Fruit fly (Drosophila melanogaster) whole organism, embryonic: Measurements from ENCODE around the gene CG5776.

Source experiments
- ATbp ChIP-seq: fragments of 200-800 bp; sonication (Bioruptor generic); optimal IDR thresholded peaks from 2 replicates; lab custom pipeline; 2017; ENCODE audit warnings: missing biosample characterization, mild to moderate bottlenecking, missing genetic modification characterization, missing genetic modification reagents
- Antp ChIP-seq: fragments of 200-800 bp; sonication (Bioruptor generic); optimal IDR thresholded peaks from 3 replicates; lab custom pipeline; 2016; ENCODE audit warnings: missing biosample characterization, missing genetic modification characterization
- CG12942 ChIP-seq: fragments of 200-800 bp; sonication (Bioruptor generic); optimal IDR thresholded peaks from 3 replicates; lab custom pipeline; 2016; ENCODE audit warnings: missing biosample characterization, missing genetic modification characterization
- CG13775 ChIP-seq: fragments of 200-800 bp; sonication (Bioruptor generic); optimal IDR thresholded peaks from 3 replicates; lab custom pipeline; 2017; ENCODE audit warnings: missing biosample characterization, mild to moderate bottlenecking, missing genetic modification characterization
- CG14965 ChIP-seq: fragments of 200-800 bp; sonication (Bioruptor generic); optimal IDR thresholded peaks from 2 replicates; lab custom pipeline; 2016; ENCODE audit warnings: missing biosample characterization, missing genetic modification characterization, borderline replicate concordance
- CG15601 ChIP-seq: fragments of 200-800 bp; sonication (Bioruptor generic); optimal IDR thresholded peaks from 3 replicates; lab custom pipeline; 2019; ENCODE audit warnings: missing biosample characterization, mild to moderate bottlenecking, missing genetic modification characterization, moderate library complexity
- CG16813 ChIP-seq: fragments of 200-800 bp; sonication (Bioruptor generic); IDR thresholded peaks from 3 replicates; pipeline ENCODE4 v1.3.6; 2022; ENCODE audit warnings: missing biosample characterization, missing genetic modification characterization; ENCODE audit not compliant: partially characterized antibody
- CG17359 ChIP-seq: fragments of 200-800 bp; sonication (Bioruptor generic); optimal IDR thresholded peaks from 3 replicates; lab custom pipeline; 2018; ENCODE audit warnings: missing biosample characterization, mild to moderate bottlenecking, missing genetic modification characterization, moderate library complexity
- CG18262 ChIP-seq: fragments of 200-800 bp; optimal IDR thresholded peaks from 3 replicates; lab custom pipeline; 2019; ENCODE audit warnings: missing biosample characterization, mild to moderate bottlenecking, missing genetic modification characterization, moderate library complexity
- CG2116 ChIP-seq: fragments of 200-800 bp; sonication (Bioruptor generic); optimal IDR thresholded peaks from 3 replicates; lab custom pipeline; 2018; ENCODE audit warnings: missing biosample characterization, mild to moderate bottlenecking, missing genetic modification characterization
- CG32767 ChIP-seq: fragments of 200-800 bp; sonication (Bioruptor generic); IDR thresholded peaks from 2 replicates; pipeline ENCODE4 v1.3.6; 2022; ENCODE audit warnings: missing biosample characterization, missing genetic modification characterization
- CG3847 ChIP-seq: fragments of 200-800 bp; sonication (Bioruptor generic); IDR thresholded peaks from 2 replicates; pipeline ENCODE4 v1.3.6; 2022; ENCODE audit warnings: missing biosample characterization, missing genetic modification characterization
- CG3995 ChIP-seq: fragments of 200-800 bp; sonication (Bioruptor generic); optimal IDR thresholded peaks from 3 replicates; lab custom pipeline; 2016; ENCODE audit warnings: missing biosample characterization, missing genetic modification characterization
- CG4404 ChIP-seq: fragments of 200-800 bp; sonication (Bioruptor generic); IDR thresholded peaks from 2 replicates; pipeline ENCODE4 v1.3.6; 2022; ENCODE audit warnings: missing biosample characterization, missing genetic modification characterization
- CG4707 ChIP-seq: fragments of 200-800 bp; sonication (Bioruptor generic); optimal IDR thresholded peaks from 2 replicates; lab custom pipeline; 2018; ENCODE audit warnings: missing biosample characterization, mild to moderate bottlenecking, missing genetic modification characterization, moderate library complexity
- CG5245 ChIP-seq: fragments of 200-800 bp; sonication (Bioruptor generic); optimal IDR thresholded peaks from 3 replicates; lab custom pipeline; 2016; ENCODE audit warnings: missing biosample characterization, missing genetic modification characterization
- CG6175 ChIP-seq: fragments of 200-800 bp; sonication (Bioruptor generic); IDR thresholded peaks from 3 replicates; pipeline ENCODE4 v1.3.6; 2022; ENCODE audit warnings: missing biosample characterization, missing genetic modification characterization
- CG6791 ChIP-seq: fragments of 200-800 bp; sonication (Bioruptor generic); IDR thresholded peaks from 3 replicates; pipeline ENCODE4 v1.3.6; 2022; ENCODE audit warnings: missing biosample characterization, missing genetic modification characterization; ENCODE audit not compliant: partially characterized antibody
- CG7556 ChIP-seq: fragments of 200-800 bp; sonication (Bioruptor generic); optimal IDR thresholded peaks from 2 replicates; lab custom pipeline; 2017; ENCODE audit warnings: missing biosample characterization, mild to moderate bottlenecking, missing genetic modification characterization
- CG8478 ChIP-seq: fragments of >200 bp; optimal IDR thresholded peaks from 2 replicates; lab custom pipeline; 2018
- CG9437 ChIP-seq: fragments of 200-800 bp; sonication (Bioruptor generic); optimal IDR thresholded peaks from 2 replicates; lab custom pipeline; 2018; ENCODE audit warnings: missing biosample characterization, mild to moderate bottlenecking, missing genetic modification characterization
- Doc2 ChIP-seq: fragments of 200-800 bp; sonication (Bioruptor generic); IDR thresholded peaks from 2 replicates; pipeline ENCODE4 v1.3.6; 2022; ENCODE audit warnings: missing biosample characterization, missing genetic modification characterization
- Dp ChIP-seq: fragments of 200-800 bp; sonication (Bioruptor generic); optimal IDR thresholded peaks from 2 replicates; lab custom pipeline; 2018; ENCODE audit warnings: missing biosample characterization, mild to moderate bottlenecking, missing genetic modification characterization, moderate library complexity
- HLH4C ChIP-seq: fragments of 200-800 bp; sonication (Bioruptor generic); IDR thresholded peaks from 3 replicates; pipeline ENCODE4 v1.3.6; 2022; ENCODE audit warnings: missing biosample characterization, missing genetic modification characterization; ENCODE audit not compliant: partially characterized antibody
- Nf-YB ChIP-seq: fragments of 200-800 bp; sonication (Bioruptor generic); optimal IDR thresholded peaks from 3 replicates; lab custom pipeline; 2019; ENCODE audit warnings: missing biosample characterization, mild to moderate bottlenecking, missing genetic modification characterization, moderate library complexity
- Pdp1 ChIP-seq, 2 experiments: fragments of 200-800 bp; sonication (Bioruptor generic); optimal IDR thresholded peaks; 3 replicates each; lab custom pipeline; 2016; ENCODE audit warnings: missing biosample characterization in 2 of 2, missing genetic modification characterization in 2 of 2, mild to moderate bottlenecking in 1 of 2, moderate library complexity in 1 of 2
- Ptx1 ChIP-seq: fragments of 200-800 bp; sonication (Bioruptor generic); IDR thresholded peaks from 2 replicates; pipeline ENCODE4 v1.3.6; 2022; ENCODE audit warnings: missing biosample characterization, missing genetic modification characterization
- Side ChIP-seq: fragments of 200-800 bp; sonication (Bioruptor generic); optimal IDR thresholded peaks from 2 replicates; lab custom pipeline; 2016; ENCODE audit warnings: missing biosample characterization, missing genetic modification characterization
- Usf ChIP-seq: fragments of 200-800 bp; sonication (Bioruptor generic); optimal IDR thresholded peaks from 2 replicates; lab custom pipeline; 2017; ENCODE audit warnings: missing genotype, missing biosample characterization, missing genetic modification characterization
- al ChIP-seq: fragments of 200-800 bp; sonication (Bioruptor generic); IDR thresholded peaks from 2 replicates; pipeline ENCODE4 v1.3.6; 2022; ENCODE audit warnings: missing biosample characterization, missing genetic modification characterization
- az2 ChIP-seq: fragments of 200-800 bp; sonication (Bioruptor generic); optimal IDR thresholded peaks from 3 replicates; lab custom pipeline; 2016; ENCODE audit warnings: missing biosample characterization, missing genetic modification characterization
- bbx ChIP-seq: fragments of 200-800 bp; sonication (Bioruptor generic); IDR thresholded peaks from 2 replicates; pipeline ENCODE4 v1.3.6; 2022; ENCODE audit warnings: missing biosample characterization, missing genetic modification characterization; ENCODE audit not compliant: partially characterized antibody
- bowl ChIP-seq: fragments of 200-800 bp; sonication (Bioruptor generic); IDR thresholded peaks from 2 replicates; pipeline ENCODE4 v1.3.6; 2022; ENCODE audit warnings: missing biosample characterization, missing genetic modification characterization
- cas ChIP-seq: fragments of 200-800 bp; sonication (Bioruptor generic); IDR thresholded peaks from 2 replicates; pipeline ENCODE4 v1.3.6; 2022; ENCODE audit warnings: missing biosample characterization, missing genetic modification characterization
- da ChIP-seq: fragments of 200-800 bp; sonication (Bioruptor generic); optimal IDR thresholded peaks from 2 replicates; lab custom pipeline; 2016; ENCODE audit warnings: missing biosample characterization, missing genetic modification characterization
- dan ChIP-seq: fragments of 200-800 bp; sonication (Bioruptor generic); IDR thresholded peaks from 2 replicates; pipeline ENCODE4 v1.3.6; 2022; ENCODE audit warnings: missing biosample characterization, missing genetic modification characterization
- dimm ChIP-seq: fragments of 200-800 bp; sonication (Bioruptor generic); IDR thresholded peaks from 2 replicates; pipeline ENCODE4 v1.3.6; 2022; ENCODE audit warnings: missing biosample characterization, missing genetic modification characterization
- disco-r ChIP-seq: fragments of 200-800 bp; sonication (Bioruptor generic); optimal IDR thresholded peaks from 2 replicates; lab custom pipeline; 2016; ENCODE audit warnings: missing biosample characterization, missing genetic modification characterization
- fd96Cb ChIP-seq: fragments of 200-800 bp; sonication (Bioruptor generic); optimal IDR thresholded peaks from 2 replicates; lab custom pipeline; 2018; ENCODE audit warnings: missing biosample characterization, mild to moderate bottlenecking, missing genetic modification characterization, moderate library complexity
- gro ChIP-seq: fragments of 200-800 bp; sonication (Bioruptor generic); optimal IDR thresholded peaks from 2 replicates; lab custom pipeline; 2016; ENCODE audit warnings: missing biosample characterization, missing genetic modification characterization
- gsb-n ChIP-seq: fragments of 200-800 bp; sonication (Bioruptor generic); optimal IDR thresholded peaks from 3 replicates; lab custom pipeline; 2018; ENCODE audit warnings: missing biosample characterization, mild to moderate bottlenecking, missing genetic modification characterization
- maf-S ChIP-seq: fragments of 200-800 bp; sonication (Bioruptor generic); optimal IDR thresholded peaks from 2 replicates; lab custom pipeline; 2016; ENCODE audit warnings: missing biosample characterization, missing genetic modification characterization
- pb ChIP-seq: fragments of 200-800 bp; sonication (Bioruptor generic); optimal IDR thresholded peaks from 3 replicates; lab custom pipeline; 2016; ENCODE audit warnings: missing biosample characterization, missing genetic modification characterization
- pho ChIP-seq: fragments of 200-800 bp; sonication (Bioruptor generic); optimal IDR thresholded peaks from 2 replicates; lab custom pipeline; 2016; ENCODE audit warnings: missing biosample characterization, missing genetic modification characterization
- pita ChIP-seq: fragments of 200-800 bp; sonication (Bioruptor generic); optimal IDR thresholded peaks from 2 replicates; lab custom pipeline; 2017; ENCODE audit warnings: missing biosample characterization, mild to moderate bottlenecking, missing genetic modification characterization
- prd ChIP-seq, 3 experiments: fragments of >200 bp in 2 of 3; fragments of 200-800 bp in 1 of 3; sonication (Bioruptor generic) in 1 of 3; optimal IDR thresholded peaks in 2 of 3; IDR thresholded peaks in 1 of 3; 2 replicates in 2 of 3; 3 replicates in 1 of 3; pipeline versions ENCODE4 v1.3.6 to Lab custom; 2017 to 2022; ENCODE audit warnings: missing biosample characterization in 1 of 3, missing genetic modification characterization in 1 of 3
- scrt ChIP-seq: fragments of 200-800 bp; sonication (Bioruptor generic); optimal IDR thresholded peaks from 2 replicates; lab custom pipeline; 2018; ENCODE audit warnings: missing biosample characterization, mild to moderate bottlenecking, missing genetic modification characterization, moderate library complexity
- sens ChIP-seq: fragments of 200-800 bp; sonication (Bioruptor generic); peaks from one replicate; lab custom pipeline; 2016; ENCODE audit warnings: missing biosample characterization, missing genetic modification characterization
- seq ChIP-seq: fragments of 200-800 bp; sonication (Bioruptor generic); IDR thresholded peaks from 2 replicates; pipeline ENCODE4 v1.3.6; 2022; ENCODE audit warnings: missing biosample characterization, missing genetic modification characterization
- sqz ChIP-seq: fragments of 200-800 bp; sonication (Bioruptor generic); optimal IDR thresholded peaks from 3 replicates; lab custom pipeline; 2018; ENCODE audit warnings: missing biosample characterization, mild to moderate bottlenecking, missing genetic modification characterization
- vvl ChIP-seq: fragments of 200-800 bp; sonication (Bioruptor generic); IDR thresholded peaks from 2 replicates; pipeline ENCODE4 v1.3.6; 2022; ENCODE audit warnings: missing biosample characterization, missing genetic modification characterization
- yki ChIP-seq: fragments of >200 bp; optimal IDR thresholded peaks from 3 replicates; lab custom pipeline; 2018

Gene CG5776

DNA sequence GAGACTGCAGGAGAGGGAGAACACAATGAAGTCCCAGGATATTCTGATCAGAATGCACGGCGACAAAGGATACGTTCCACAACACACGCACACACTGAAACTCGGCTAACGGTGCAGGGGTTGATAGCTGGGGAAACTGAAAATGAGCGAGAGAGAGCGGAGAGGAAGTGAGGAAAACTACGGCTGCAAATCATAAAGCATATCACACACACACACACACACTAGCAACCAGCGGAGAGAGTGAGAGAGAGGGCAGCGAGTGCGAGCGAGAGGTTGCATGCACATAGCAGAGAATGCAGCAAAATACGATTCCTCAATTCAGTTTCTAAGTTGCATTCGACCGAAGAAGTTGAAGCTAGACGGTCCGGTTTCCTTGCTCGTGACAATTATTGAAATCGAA, 26.0 kb downstream of the CG5776 start (continued):
- no peak for TF ChIP-seq bbx (GFP tag; lab: Robert Waterston, UW)
- no peak for TF ChIP-seq Ptx1 (GFP tag; lab: Robert Waterston, UW)
- TF ChIP-seq disco-r = no peak
- peak; percentile 9 for TF ChIP-seq CG15601 (tag; lab: Kevin White, UChicago)
- peak; percentile 63; the same call in 1 of the 2 replicates for TF ChIP-seq seq
- TF ChIP-seq vvl = peak; percentile 60
- TF ChIP-seq CG8478 (lab: Kevin White, UChicago) = peak; percentile 84
- peak; percentile 35; the same call in 1 of the 2 replicates for TF ChIP-seq CG32767 (GFP tag; lab: Robert Waterston, UW)
- no peak for TF ChIP-seq Side
- TF ChIP-seq HLH4C (GFP tag; lab: Robert Waterston, UW) = no peak; the same call in 2 of the 3 replicates
- no peak for TF ChIP-seq pb (GFP tag; lab: Kevin White, UChicago)
- TF ChIP-seq pho (GFP tag; lab: Kevin White, UChicago) = no peak
- TF ChIP-seq cas (GFP tag; lab: Robert Waterston, UW) = no peak
- TF ChIP-seq yki (lab: Kevin White, UChicago) = peak; percentile 71
- TF ChIP-seq scrt = no peak
- no peak for TF ChIP-seq CG7556
- TF ChIP-seq gsb-n (tag; lab: Kevin White, UChicago) = peak; percentile 37
- peak; percentile 30 for TF ChIP-seq sqz
- TF ChIP-seq CG17359 (tag; lab: Kevin White, UChicago) = no peak
- no peak; the same call in 2 of the 3 replicates for TF ChIP-seq CG6791 (GFP tag; lab: Robert Waterston, UW)
- no peak for TF ChIP-seq dan (GFP tag; lab: Robert Waterston, UW)
- no peak for TF ChIP-seq Doc2 (GFP tag; lab: Robert Waterston, UW)
- TF ChIP-seq, all 482 proteins: peak for 38

DNA sequence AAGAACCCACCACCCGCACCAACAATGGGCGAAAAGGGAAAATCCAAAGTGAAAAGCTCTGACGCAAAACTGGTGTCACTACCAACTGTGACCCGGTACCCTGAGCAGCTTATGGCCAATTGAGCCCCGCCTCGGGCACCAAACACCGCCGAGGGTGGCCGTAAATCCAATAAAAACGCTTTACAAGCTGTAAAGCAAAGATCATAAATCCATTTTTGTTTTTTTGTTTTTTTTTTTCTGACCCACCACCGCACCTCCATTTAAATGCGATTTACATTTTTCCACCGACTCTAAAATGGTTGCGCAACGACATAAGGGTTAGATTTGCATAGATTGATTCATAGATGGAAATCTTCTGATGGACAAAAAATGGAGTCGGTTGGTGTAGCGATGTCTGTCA, 29.9 kb downstream of the CG5776 start:
- TF ChIP-seq Nf-YB (GFP tag; lab: Kevin White, UChicago) = peak; percentile 60
- TF ChIP-seq sens = peak; percentile 30
- no peak for TF ChIP-seq Dp (GFP tag; lab: Kevin White, UChicago)
- TF ChIP-seq dimm = no peak
- no peak for TF ChIP-seq CG18262
- TF ChIP-seq CG2116 (GFP tag; lab: Kevin White, UChicago) = no peak
- TF ChIP-seq az2 (GFP tag; lab: Kevin White, UChicago) = no peak
- no peak for TF ChIP-seq Antp (GFP tag; lab: Kevin White, UChicago)
- no peak for TF ChIP-seq CG5245 (GFP tag; lab: Kevin White, UChicago)
- TF ChIP-seq gro = no peak
- TF ChIP-seq Pdp1 (GFP tag; optimal IDR thresholded peaks at IDR 0.05; lab: Kevin White, UChicago) = no peak
- no peak for TF ChIP-seq CG6175
- no peak for TF ChIP-seq CG14965 (GFP tag; lab: Kevin White, UChicago)
- TF ChIP-seq pita (GFP tag; lab: Kevin White, UChicago) = no peak
- TF ChIP-seq CG12942 (GFP tag; lab: Kevin White, UChicago) = no peak
- 0 out of 2 replicates have a peak, but pooled peaks have one; percentile 6 for TF ChIP-seq al (GFP tag; lab: Robert Waterston, UW)
- TF ChIP-seq ATbp (GFP tag; lab: Kevin White, UChicago) = no peak
- TF ChIP-seq sqz = peak; percentile 58
- TF ChIP-seq Usf = no peak
- no peak for TF ChIP-seq CG4707 (GFP tag; lab: Kevin White, UChicago)
- TF ChIP-seq CG3847 (GFP tag; lab: Robert Waterston, UW) = no peak
- TF ChIP-seq CG16813 (GFP tag; lab: Robert Waterston, UW) = no peak
- TF ChIP-seq prd (optimal IDR thresholded peaks at IDR 0.05; lab: Kevin White, UChicago) = no peak
- TF ChIP-seq prd (GFP tag; IDR thresholded peaks at IDR 0.05; lab: Robert Waterston, UW) = no peak
- TF ChIP-seq CG13775 = no peak
- TF ChIP-seq CG9437 = no peak
- TF ChIP-seq CG4404 = no peak
- TF ChIP-seq da (GFP tag; lab: Kevin White, UChicago) = no peak
- no peak for TF ChIP-seq fd96Cb (tag; lab: Kevin White, UChicago)
- no peak for TF ChIP-seq dan (GFP tag; lab: Robert Waterston, UW)
- TF ChIP-seq CG3995 (GFP tag; lab: Kevin White, UChicago) = no peak
- TF ChIP-seq bowl (GFP tag; lab: Robert Waterston, UW) = no peak
- TF ChIP-seq maf-S (GFP tag; lab: Kevin White, UChicago) = no peak
